Fruit fly (Drosophila melanogaster): ENCODE results near the gene Aladin.

DNA sequence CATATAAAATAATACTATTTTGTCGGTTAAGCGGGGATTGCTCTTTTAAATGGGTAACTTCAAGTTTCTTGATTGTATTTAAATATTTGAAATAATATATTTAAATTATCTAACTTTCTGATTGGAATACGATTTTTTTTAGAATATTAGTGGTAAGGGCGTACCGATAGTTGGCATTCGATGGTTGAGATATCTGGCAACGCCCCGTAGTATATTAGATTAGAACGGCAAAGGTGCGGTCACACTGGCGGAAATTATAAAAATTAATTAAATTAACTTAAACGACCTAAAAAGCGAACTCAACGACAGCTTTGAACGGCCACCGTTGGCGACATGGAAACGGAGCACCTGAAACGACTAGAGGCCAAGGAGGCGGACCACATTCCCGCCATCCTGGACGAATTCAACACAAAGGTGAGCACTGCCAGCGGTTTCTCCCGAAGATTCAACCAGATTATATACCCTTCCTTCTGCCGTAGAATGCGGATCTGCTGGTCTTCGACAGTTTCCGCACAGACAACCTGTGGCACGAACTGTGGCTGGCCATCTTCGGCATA is 17.2 kb upstream of the Aladin start, which contains the start of gene ric8a:
- TF ChIP-seq CTCF (optimal IDR thresholded peaks at IDR 0.05) (no peak), CG8478 (optimal IDR thresholded peaks at IDR 0.05) (no peak)
